Fruit fly (Drosophila melanogaster) whole organism, adult: ENCODE measurements around the gene CG2182.

Experiments used
- CG11617 ChIP-seq: fragments of 200-800 bp; sonication (Bioruptor generic); optimal IDR thresholded peaks from 2 replicates; lab custom pipeline; 2017; ENCODE audit warnings: mild to moderate bottlenecking, missing biosample characterization, missing genetic modification reagents, missing genetic modification characterization
- CG12768 ChIP-seq: fragments of 200-800 bp; sonication (Bioruptor generic); optimal IDR thresholded peaks from 2 replicates; lab custom pipeline; 2017; ENCODE audit warnings: missing biosample characterization, missing genetic modification characterization, mild to moderate bottlenecking, moderate library complexity, missing genetic modification reagents
- CG14711 ChIP-seq: fragments of 200-800 bp; sonication (Bioruptor generic); optimal IDR thresholded peaks from 2 replicates; lab custom pipeline; 2018; ENCODE audit warnings: missing biosample characterization, mild to moderate bottlenecking, missing genetic modification characterization, moderate library complexity
- CG1620 ChIP-seq: fragments of 200-800 bp; sonication (Bioruptor generic); optimal IDR thresholded peaks from 2 replicates; lab custom pipeline; 2016; ENCODE audit warnings: missing biosample characterization, missing genetic modification characterization
- CG33017 ChIP-seq: fragments of 200-800 bp; sonication (Bioruptor generic); optimal IDR thresholded peaks from 2 replicates; lab custom pipeline; 2018; ENCODE audit warnings: missing biosample characterization, mild to moderate bottlenecking, missing genetic modification characterization, moderate library complexity
- CG5204 ChIP-seq: fragments of 200-800 bp; sonication (Bioruptor generic); optimal IDR thresholded peaks from 2 replicates; lab custom pipeline; 2016; ENCODE audit warnings: missing biosample characterization, missing genetic modification characterization
- CG7045 ChIP-seq: fragments of 200-800 bp; sonication (Bioruptor generic); optimal IDR thresholded peaks from 2 replicates; lab custom pipeline; 2017; ENCODE audit warnings: missing biosample characterization, mild to moderate bottlenecking, missing genetic modification characterization
- CG7101 ChIP-seq: fragments of 200-800 bp; sonication (Bioruptor generic); optimal IDR thresholded peaks from 2 replicates; lab custom pipeline; 2018; ENCODE audit warnings: missing biosample characterization, mild to moderate bottlenecking, missing genetic modification characterization, moderate library complexity
- Clk ChIP-seq: fragments of 200-800 bp; sonication (Bioruptor generic); optimal IDR thresholded peaks from 2 replicates; lab custom pipeline; 2017; ENCODE audit warnings: missing biosample characterization, missing genetic modification characterization
- Crg-1 ChIP-seq: fragments of 200-800 bp; sonication (Bioruptor generic); optimal IDR thresholded peaks from 2 replicates; lab custom pipeline; 2016; ENCODE audit warnings: missing biosample characterization, missing genetic modification characterization
- Hr96 ChIP-seq: fragments of 200-800 bp; sonication (Bioruptor generic); optimal IDR thresholded peaks from 2 replicates; lab custom pipeline; 2016; ENCODE audit warnings: missing biosample characterization, missing genetic modification characterization
- Mnt ChIP-seq: fragments of 200-800 bp; sonication (Bioruptor generic); optimal IDR thresholded peaks from 2 replicates; lab custom pipeline; 2016; ENCODE audit warnings: missing biosample characterization, mild to moderate bottlenecking, missing genetic modification characterization
- bab1 ChIP-seq: fragments of 200-800 bp; sonication (Bioruptor generic); optimal IDR thresholded peaks from 3 replicates; lab custom pipeline; 2019; ENCODE audit warnings: missing biosample characterization, mild to moderate bottlenecking, missing genetic modification characterization, moderate library complexity
- cic ChIP-seq: fragments of 200-800 bp; sonication (Bioruptor generic); optimal IDR thresholded peaks from 2 replicates; lab custom pipeline; 2017; ENCODE audit warnings: missing biosample characterization, mild to moderate bottlenecking, missing genetic modification characterization, moderate library complexity
- cnc ChIP-seq, 2 experiments: fragments of >200 bp; optimal IDR thresholded peaks; 2 replicates each; lab custom pipeline; 2017
- kay ChIP-seq: fragments of 200-800 bp; sonication (Bioruptor generic); peaks from one replicate; lab custom pipeline; 2016; ENCODE audit warnings: missing biosample characterization, missing genetic modification characterization, borderline replicate concordance
- ovo ChIP-seq: fragments of 200-800 bp; sonication (Bioruptor generic); optimal IDR thresholded peaks from 2 replicates; lab custom pipeline; 2016; ENCODE audit warnings: missing biosample characterization, missing genetic modification characterization
- pad ChIP-seq: fragments of 200-800 bp; sonication (Bioruptor generic); optimal IDR thresholded peaks from 3 replicates; lab custom pipeline; 2017; ENCODE audit warnings: missing biosample characterization, missing genetic modification characterization, mild to moderate bottlenecking, moderate library complexity, missing genetic modification reagents
- tj ChIP-seq: fragments of 200-800 bp; sonication (Bioruptor generic); optimal IDR thresholded peaks from 3 replicates; lab custom pipeline; 2017; ENCODE audit warnings: missing biosample characterization, mild to moderate bottlenecking, missing genetic modification characterization, moderate library complexity
- toe ChIP-seq: fragments of 200-800 bp; sonication (Bioruptor generic); optimal IDR thresholded peaks from 2 replicates; lab custom pipeline; 2016; ENCODE audit warnings: missing biosample characterization, missing genetic modification characterization

The CG2182 gene

dm6 chr3R:5649903-5650302, 9.8 kb downstream of the CG2182 start:
- TF ChIP-seq cnc (optimal IDR thresholded peaks at IDR 0.05; lab: Kevin White, UChicago) (no peak), cic (no peak)

dm6 chr3R:5648569-5649476, 10.9 kb downstream of the CG2182 start, which contains the start of the genes MTA1-like and Sec23:
Gene MTA1-like, minus strand, starts transcription at chr3R:5648738.
Gene Sec23, plus strand, starts transcription at chr3R:5649065.
- no peak for TF ChIP-seq CG5204 (GFP tag; lab: Kevin White, UChicago)
- TF ChIP-seq cnc (optimal IDR thresholded peaks at IDR 0.05; lab: Kevin White, UChicago) = no peak
- peak; percentile 37 for TF ChIP-seq Clk (GFP tag; lab: Kevin White, UChicago)
- TF ChIP-seq CG7101 (tag; lab: Kevin White, UChicago) = peak; percentile 75
- TF ChIP-seq CG11617 (GFP tag; lab: Kevin White, UChicago) = peak; percentile 86
- peak; percentile 39 for TF ChIP-seq CG12768 (GFP tag; lab: Kevin White, UChicago)
- TF ChIP-seq kay (GFP tag; lab: Kevin White, UChicago) = no peak
- peak; percentile 26 for TF ChIP-seq Mnt (GFP tag; lab: Kevin White, UChicago)
- peak; percentile 96 for TF ChIP-seq tj (GFP tag; lab: Kevin White, UChicago)
- TF ChIP-seq pad (GFP tag; lab: Kevin White, UChicago) = peak; percentile 56
- TF ChIP-seq Crg-1 = peak; percentile 60
- TF ChIP-seq CG14711 = peak; percentile 60
- TF ChIP-seq cic = peak; percentile 33
- TF ChIP-seq ovo (GFP tag; lab: Kevin White, UChicago) = peak; percentile 56
- TF ChIP-seq CG1620 (GFP tag; lab: Kevin White, UChicago) = peak; percentile 72
- peak; percentile 61 for TF ChIP-seq toe
- peak; percentile 42 for TF ChIP-seq bab1
- peak; percentile 60 for TF ChIP-seq Hr96 (GFP tag; lab: Kevin White, UChicago)
- peak; percentile 29 for TF ChIP-seq CG7045
- peak; percentile 54 for TF ChIP-seq CG33017 (tag; lab: Kevin White, UChicago)

dm6 chr3R:5647705-5648568, 11.8 kb downstream of the CG2182 start:
- no peak for TF ChIP-seq Hr96 (GFP tag; lab: Kevin White, UChicago)
- TF ChIP-seq Clk (GFP tag; lab: Kevin White, UChicago) = no peak
- TF ChIP-seq CG11617 (GFP tag; lab: Kevin White, UChicago) = no peak
- TF ChIP-seq kay (GFP tag; lab: Kevin White, UChicago) = no peak
- peak; percentile 26 for TF ChIP-seq pad (GFP tag; lab: Kevin White, UChicago)
- TF ChIP-seq ovo (GFP tag; lab: Kevin White, UChicago) = no peak
- TF ChIP-seq bab1 = no peak
- TF ChIP-seq toe = no peak
- TF ChIP-seq CG1620 (GFP tag; lab: Kevin White, UChicago) = peak; percentile 4
- peak; percentile 22 for TF ChIP-seq CG7101 (tag; lab: Kevin White, UChicago)
- peak; percentile 15 for TF ChIP-seq CG12768 (GFP tag; lab: Kevin White, UChicago)
- TF ChIP-seq Crg-1 = no peak
- no peak for TF ChIP-seq CG7045
- TF ChIP-seq Mnt (GFP tag; lab: Kevin White, UChicago) = peak; percentile 41
- no peak for TF ChIP-seq cnc (optimal IDR thresholded peaks at IDR 0.05; lab: Kevin White, UChicago)
- peak; percentile 25 for TF ChIP-seq tj (GFP tag; lab: Kevin White, UChicago)
- peak; percentile 46 for TF ChIP-seq CG33017 (tag; lab: Kevin White, UChicago)
- no peak for TF ChIP-seq CG5204 (GFP tag; lab: Kevin White, UChicago)
- TF ChIP-seq cic = no peak
- TF ChIP-seq CG14711 = no peak

- TF ChIP-seq toe (no peak), ovo (GFP tag; lab: Kevin White, UChicago) (no peak), bab1 (no peak)
Measured at dm6 chr3R:5643421-5643820, 16.3 kb downstream of the CG2182 start.

dm6 chr3R:5636519-5637430, 22.9 kb downstream of the CG2182 start, which contains the start of the genes CG31548 and CG12170:
Gene CG31548, minus strand, starts transcription at chr3R:5636852.
Gene CG12170, plus strand, starts transcription at chr3R:5637234.
- TF ChIP-seq CG11617 (GFP tag; lab: Kevin White, UChicago) (peak; percentile 78), cic (no peak), bab1 (no peak), Hr96 (GFP tag; lab: Kevin White, UChicago) (no peak), Crg-1 (peak; percentile 1), CG7045 (peak; percentile 31), toe (no peak), CG33017 (tag; lab: Kevin White, UChicago) (peak; percentile 49), Clk (GFP tag; lab: Kevin White, UChicago) (no peak), kay (GFP tag; lab: Kevin White, UChicago) (no peak), CG5204 (GFP tag; lab: Kevin White, UChicago) (no peak), CG1620 (GFP tag; lab: Kevin White, UChicago) (no peak), CG14711 (peak; percentile 57), tj (GFP tag; lab: Kevin White, UChicago) (peak; percentile 27), CG12768 (GFP tag; lab: Kevin White, UChicago) (peak; percentile 2), pad (GFP tag; lab: Kevin White, UChicago) (no peak), Mnt (GFP tag; lab: Kevin White, UChicago) (peak; percentile 25), cnc (optimal IDR thresholded peaks at IDR 0.05; lab: Kevin White, UChicago) (no peak), ovo (GFP tag; lab: Kevin White, UChicago) (no peak), CG7101 (tag; lab: Kevin White, UChicago) (peak; percentile 56)
